Fruit fly (Drosophila melanogaster) whole organism: ENCODE results near the gene CG9953.

Experiments
- CG8478 ChIP-seq: fragments of >200 bp; optimal IDR thresholded peaks from 2 replicates; lab custom pipeline; 2018; ENCODE audit warnings: inconsistent platforms
- Dll ChIP-seq: fragments of >200 bp; optimal IDR thresholded peaks from 2 replicates; lab custom pipeline; 2017
- EcR ChIP-seq, 2 experiments: fragments of >200 bp; optimal IDR thresholded peaks; 2 replicates each; lab custom pipeline; 2017; ENCODE audit warnings: missing biosample characterization in 2 of 2, missing genetic modification characterization in 2 of 2, missing genetic modification reagents in 2 of 2
- pan ChIP-seq: fragments of >200 bp; optimal IDR thresholded peaks from 2 replicates; lab custom pipeline; 2017
- psq ChIP-seq: fragments of >200 bp; optimal IDR thresholded peaks from 2 replicates; lab custom pipeline; 2017
- usp ChIP-seq: fragments of >200 bp; optimal IDR thresholded peaks from 2 replicates; lab custom pipeline; 2017; ENCODE audit warnings: missing biosample characterization, missing genetic modification characterization, mixed read lengths

The CG9953 gene

DNA sequence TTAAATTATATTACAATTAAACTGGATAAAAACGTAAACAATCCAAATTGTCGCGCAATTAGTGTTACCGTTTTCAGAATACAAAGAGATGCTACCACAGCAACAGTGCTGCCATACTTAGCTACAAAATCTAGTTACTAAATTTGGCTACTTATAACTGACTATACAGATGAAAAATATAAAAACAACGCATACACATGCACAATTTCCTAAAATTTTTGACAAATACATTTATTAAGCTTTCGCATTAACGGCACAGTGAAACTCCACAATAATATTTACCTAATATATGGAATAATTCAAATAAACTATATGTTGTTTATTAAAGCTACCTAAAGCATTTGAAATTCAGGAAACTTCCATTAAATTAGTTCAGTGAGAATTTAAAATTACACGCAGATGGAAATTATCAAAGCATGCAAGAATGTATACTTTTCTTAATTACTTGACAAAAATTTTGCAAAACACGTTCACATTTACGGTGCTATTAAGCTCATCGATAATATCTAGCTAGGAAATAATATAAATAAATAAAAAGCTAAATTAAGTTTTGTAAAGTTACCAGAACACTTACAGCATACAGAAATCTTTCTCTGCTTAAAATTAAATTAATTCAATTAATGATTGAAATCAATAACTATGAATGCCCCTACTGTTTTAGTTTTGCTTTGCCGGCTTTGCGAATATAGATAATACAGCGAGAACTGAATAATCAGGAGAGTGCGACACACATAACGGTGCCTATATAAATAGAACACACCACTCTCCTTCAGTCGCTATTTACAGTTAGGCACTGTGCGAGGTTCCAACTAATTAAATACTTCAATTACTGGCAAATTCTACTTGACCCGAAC lies at the start of gene CG9953, which contains the start of gene Mis12:
Gene CG9953, plus strand, starts transcription at position 698 of the 854 bp plus-strand sequence.
Gene Mis12, minus strand, starts transcription at position 88 of the 854 bp plus-strand sequence.
- TF ChIP-seq pan (no peak), EcR (GFP tag; optimal IDR thresholded peaks at IDR 0.05; lab: Kevin White, UChicago) (no peak), Dll (lab: Kevin White, UChicago) (no peak), CG8478 (lab: Kevin White, UChicago) (no peak), psq (lab: Kevin White, UChicago) (no peak), usp (GFP tag; lab: Kevin White, UChicago) (no peak)

- TF ChIP-seq usp (GFP tag; lab: Kevin White, UChicago) (no peak), CG8478 (lab: Kevin White, UChicago) (no peak), EcR (GFP tag; optimal IDR thresholded peaks at IDR 0.05; lab: Kevin White, UChicago) (no peak), pan (no peak), Dll (lab: Kevin White, UChicago) (no peak), psq (lab: Kevin White, UChicago) (no peak)
These were observed 43.6 kb upstream of the CG9953 start for dm6 chr3L:6925843-6926242.

DNA sequence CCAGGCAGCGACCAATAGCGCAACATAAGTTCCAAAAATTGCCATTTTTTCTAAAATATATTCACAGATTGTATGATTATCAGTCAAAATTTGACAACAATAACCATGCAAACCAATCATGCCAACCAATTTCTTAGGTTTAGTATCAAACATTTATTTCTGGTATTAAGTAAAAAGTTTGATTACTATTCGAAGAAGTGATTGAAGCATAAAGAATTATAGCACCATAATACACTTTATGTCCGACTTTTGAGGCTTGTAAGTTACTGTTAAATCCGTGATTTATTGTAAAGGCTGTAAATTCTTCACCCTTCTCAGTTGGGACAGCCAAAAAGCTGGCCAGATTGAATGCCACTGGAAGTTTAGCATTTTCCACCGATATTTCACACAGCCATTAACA lies 37.6 kb upstream of the CG9953 start, which contains the start of gene CG45413:
Gene CG45413, minus strand, starts transcription at position 101 of the 400 bp plus-strand sequence.
- TF ChIP-seq usp (GFP tag; lab: Kevin White, UChicago) (no peak), psq (lab: Kevin White, UChicago) (no peak)

DNA sequence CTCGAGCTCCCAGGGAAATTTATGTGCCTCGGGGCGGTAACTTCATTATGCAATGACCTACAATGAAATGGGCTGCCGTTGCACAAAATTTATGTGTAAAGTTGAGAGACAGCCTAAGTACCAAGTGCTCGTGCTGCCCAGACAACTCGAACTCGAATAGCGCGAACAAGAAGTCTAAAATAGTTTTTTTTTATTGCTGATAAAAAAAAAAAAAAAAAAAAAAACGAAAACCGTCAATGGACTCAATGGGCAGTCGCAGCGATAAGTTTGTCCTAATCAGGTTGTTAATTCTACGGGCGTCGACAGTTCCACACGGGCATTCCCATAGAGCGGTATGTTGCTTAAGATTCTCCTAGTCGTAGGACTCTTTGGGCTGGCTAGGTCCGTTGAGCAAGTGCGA lies 36.8 kb upstream of the CG9953 start, which contains the start of gene CG14820:
Gene CG14820, plus strand, starts transcription at position 301 of the 400 bp plus-strand sequence.
- TF ChIP-seq EcR (GFP tag; optimal IDR thresholded peaks at IDR 0.05; lab: Kevin White, UChicago), result no peak
- TF ChIP-seq CG8478 (lab: Kevin White, UChicago), result no peak
- TF ChIP-seq psq (lab: Kevin White, UChicago), result no peak
- TF ChIP-seq usp (GFP tag; lab: Kevin White, UChicago), result no peak
- TF ChIP-seq Dll (lab: Kevin White, UChicago), result no peak
- TF ChIP-seq pan, result no peak

- TF ChIP-seq EcR (GFP tag; optimal IDR thresholded peaks at IDR 0.05; lab: Kevin White, UChicago) (no peak), CG8478 (lab: Kevin White, UChicago) (no peak), pan (no peak), usp (GFP tag; lab: Kevin White, UChicago) (no peak), Dll (lab: Kevin White, UChicago) (no peak), psq (lab: Kevin White, UChicago) (no peak)
These were observed 34.6 kb upstream of the CG9953 start for dm6 chr3L:6934799-6935318.

- TF ChIP-seq EcR (GFP tag; optimal IDR thresholded peaks at IDR 0.05; lab: Kevin White, UChicago) (no peak), pan (no peak), CG8478 (lab: Kevin White, UChicago) (no peak), usp (GFP tag; lab: Kevin White, UChicago) (no peak), Dll (lab: Kevin White, UChicago) (no peak), psq (lab: Kevin White, UChicago) (no peak)
These were observed 27.2 kb upstream of the CG9953 start for dm6 chr3L:6942103-6942830.

DNA sequence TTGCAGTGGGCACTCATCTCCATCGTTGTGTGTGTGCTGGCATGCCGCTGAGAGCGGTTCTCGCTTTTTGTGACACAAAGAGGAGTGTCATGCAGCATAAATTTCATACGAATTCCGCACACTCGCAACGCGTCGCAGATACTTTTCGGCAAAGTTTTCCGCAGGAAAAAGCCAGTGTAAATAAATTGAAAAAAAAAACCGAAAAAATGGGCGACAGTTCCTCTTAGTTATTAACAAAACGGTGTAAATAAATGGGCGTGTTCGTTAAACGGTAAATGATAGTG lies 26.7 kb upstream of the CG9953 start, which contains the start of gene tow:
Gene tow, plus strand, starts transcription at position 26 of the 284 bp plus-strand sequence.
- TF ChIP-seq EcR (GFP tag; optimal IDR thresholded peaks at IDR 0.05; lab: Kevin White, UChicago), result no peak
- TF ChIP-seq psq (lab: Kevin White, UChicago), result no peak
- no peak for TF ChIP-seq usp (GFP tag; lab: Kevin White, UChicago)
- no peak for TF ChIP-seq Dll (lab: Kevin White, UChicago)
- TF ChIP-seq CG8478 (lab: Kevin White, UChicago), result no peak
- TF ChIP-seq pan, result no peak

DNA sequence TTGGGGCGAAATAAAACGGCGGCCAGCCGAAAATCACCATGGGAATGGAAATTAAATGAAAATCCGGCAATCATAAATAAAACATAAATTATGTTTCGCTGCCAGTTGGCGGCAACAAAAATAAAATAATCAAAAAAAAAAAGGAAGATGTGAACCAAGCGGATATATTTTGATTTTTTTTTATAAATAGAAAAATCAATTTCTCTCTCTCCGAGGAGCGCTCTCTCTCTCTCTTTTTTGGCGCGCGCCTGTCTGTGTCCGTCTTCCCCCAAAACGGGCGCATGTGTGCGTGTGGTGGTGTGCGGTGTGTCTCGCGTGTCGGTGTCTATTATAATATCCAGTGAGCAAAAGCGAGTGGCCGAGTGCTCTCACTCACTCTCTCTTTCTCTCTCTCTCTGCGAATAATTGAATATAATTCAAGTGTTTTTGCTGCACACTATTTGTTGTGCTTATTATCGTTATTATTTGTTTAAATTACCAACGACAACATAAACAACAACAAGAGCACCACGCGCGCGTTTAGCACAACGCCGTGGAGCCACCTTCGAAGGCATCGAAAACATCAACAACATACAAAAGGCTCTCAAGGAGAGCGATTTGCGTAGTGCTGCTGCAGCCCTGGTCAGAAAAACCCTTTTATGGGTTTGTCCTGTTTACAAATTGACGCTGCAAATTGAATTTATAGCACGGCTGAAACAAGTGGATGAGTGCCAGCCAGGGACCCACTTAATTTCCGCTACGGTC lies 26.1 kb upstream of the CG9953 start:
- TF ChIP-seq Dll (lab: Kevin White, UChicago), result peak; percentile 80
- TF ChIP-seq psq (lab: Kevin White, UChicago), result no peak

DNA sequence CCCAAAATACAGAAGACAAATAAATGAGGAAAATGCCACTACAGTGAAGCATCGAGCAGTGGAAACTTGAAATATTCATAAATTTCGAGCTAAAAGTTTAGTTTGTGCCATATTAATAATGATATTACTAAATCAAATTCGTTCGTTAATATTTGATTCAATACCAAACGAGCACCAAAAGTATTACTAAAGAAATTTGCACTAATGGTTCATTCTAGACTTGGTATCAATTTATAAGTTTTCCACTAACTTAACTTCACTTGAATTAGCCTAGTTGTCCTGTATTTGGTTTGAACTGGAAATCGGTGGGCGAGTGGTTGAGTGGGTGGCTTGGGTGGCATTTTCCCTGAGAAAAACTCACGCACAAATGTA lies 25.5 kb upstream of the CG9953 start:
- TF ChIP-seq CG8478 (lab: Kevin White, UChicago) (no peak), pan (no peak), Dll (lab: Kevin White, UChicago) (no peak), EcR (GFP tag; optimal IDR thresholded peaks at IDR 0.05; lab: Kevin White, UChicago) (no peak), usp (GFP tag; lab: Kevin White, UChicago) (no peak), psq (lab: Kevin White, UChicago) (no peak)

dm6 chr3L:6945357-6945756 lies 24.1 kb upstream of the CG9953 start:
- TF ChIP-seq psq (lab: Kevin White, UChicago), result no peak
- no peak for TF ChIP-seq CG8478 (lab: Kevin White, UChicago)
- TF ChIP-seq EcR (GFP tag; optimal IDR thresholded peaks at IDR 0.05; lab: Kevin White, UChicago), result no peak
- no peak for TF ChIP-seq pan
- TF ChIP-seq usp (GFP tag; lab: Kevin White, UChicago), result no peak
- TF ChIP-seq Dll (lab: Kevin White, UChicago), result no peak
